Worm (Caenorhabditis elegans): ENCODE measurements around the gene ncx-1.

- TF ChIP-seq pqm-1 (tag; optimal IDR thresholded peaks at IDR 0.05): no peak
- TF ChIP-seq fkh-10 (GFP tag; optimal IDR thresholded peaks at IDR 0.05): no peak
- no peak for TF ChIP-seq ztf-11 (tag; optimal IDR thresholded peaks at IDR 0.05)
- no peak for TF ChIP-seq unc-62 (GFP tag; optimal IDR thresholded peaks at IDR 0.05)
- no peak for TF ChIP-seq lin-15B (tag; optimal IDR thresholded peaks at IDR 0.05)
- no peak for TF ChIP-seq nhr-237 (tag; optimal IDR thresholded peaks at IDR 0.05)
- no peak for TF ChIP-seq tbx-2 (tag; optimal IDR thresholded peaks at IDR 0.05)
- TF ChIP-seq elt-3 (tag; optimal IDR thresholded peaks at IDR 0.05): no peak
These were observed 31.0 kb upstream of the ncx-1 start, which contains the start of gene F19B2.7 for ce11 chrV:20151432-20151831.
